Worm (Caenorhabditis elegans): ENCODE data around the gene F14D2.14.

ce11 chrII:3344917-3345316, 2.9 kb downstream of the F14D2.14 start, which contains the start of gene bath-28:
- TF ChIP-seq dao-5 (tag; optimal IDR thresholded peaks at IDR 0.05) (no peak), W03F9.2 (tag; optimal IDR thresholded peaks at IDR 0.05) (no peak), him-1 (tag; optimal IDR thresholded peaks at IDR 0.05) (no peak)

Measured in whole organism, L4/young adult.